Worm (Caenorhabditis elegans): ENCODE measurements around the gene irg-4.

Gene irg-4

DNA sequence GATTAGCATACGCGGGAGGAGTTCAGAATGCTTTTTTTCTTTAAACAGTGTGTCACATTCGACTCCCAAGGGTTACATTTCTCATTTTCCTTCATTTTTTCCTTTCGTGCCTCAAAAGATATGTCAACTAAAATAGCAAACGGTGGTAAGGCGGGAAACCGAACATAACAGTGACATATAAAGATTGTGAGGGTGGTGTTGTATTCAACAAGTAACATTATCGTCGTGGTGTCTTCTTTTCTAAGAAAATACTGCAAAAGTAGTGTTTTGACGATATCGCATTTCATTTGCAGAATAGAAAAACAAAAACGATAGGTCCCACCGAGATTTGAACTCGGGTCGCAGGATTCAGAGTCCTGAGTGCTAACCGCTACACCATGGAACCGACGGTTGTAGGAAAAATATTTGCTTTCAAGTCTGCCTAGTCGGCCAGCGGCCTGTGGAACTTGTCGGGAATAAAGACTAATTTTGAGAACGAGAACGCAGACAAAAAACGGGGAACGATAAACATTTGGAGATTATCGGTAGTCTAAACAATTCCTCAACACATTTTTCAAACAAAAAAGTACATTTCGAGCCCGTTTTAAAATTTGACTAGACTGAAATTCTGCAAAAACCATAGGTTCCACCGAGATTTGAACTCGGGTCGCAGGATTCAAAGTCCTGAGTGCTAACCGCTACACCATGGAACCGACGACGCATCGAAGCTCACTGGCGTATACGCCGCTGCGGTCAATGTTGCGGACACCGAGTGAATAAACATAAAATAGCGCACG, 18.8 kb upstream of the irg-4 start:
- TF ChIP-seq ceh-22 (tag; optimal IDR thresholded peaks at IDR 0.05) = no peak
- no peak for TF ChIP-seq ceh-2 (tag; optimal IDR thresholded peaks at IDR 0.05)
- no peak for TF ChIP-seq sox-4 (tag; optimal IDR thresholded peaks at IDR 0.05)
- TF ChIP-seq odd-2 (tag; optimal IDR thresholded peaks at IDR 0.05) = no peak
- TF ChIP-seq ceh-19 (GFP tag; optimal IDR thresholded peaks at IDR 0.05) = peak; percentile 46
- TF ChIP-seq C08G9.2 (tag; optimal IDR thresholded peaks at IDR 0.05) = no peak
- TF ChIP-seq Y22D7AL.16 (tag; optimal IDR thresholded peaks at IDR 0.05) = no peak
- no peak for TF ChIP-seq pax-1 (tag; optimal IDR thresholded peaks at IDR 0.05)
- TF ChIP-seq hlh-13 (GFP tag; optimal IDR thresholded peaks at IDR 0.05) = peak; percentile 31
- TF ChIP-seq npax-4 (tag; optimal IDR thresholded peaks at IDR 0.05) = no peak
- no peak for TF ChIP-seq nhr-11 (tag; optimal IDR thresholded peaks at IDR 0.05)
- peak; percentile 22 for TF ChIP-seq dve-1 (tag; optimal IDR thresholded peaks at IDR 0.05)
- no peak for TF ChIP-seq K02D7.2 (tag; optimal IDR thresholded peaks at IDR 0.05)
- TF ChIP-seq elt-2 (tag; optimal IDR thresholded peaks at IDR 0.05) = no peak
- no peak for TF ChIP-seq lin-11 (tag; optimal IDR thresholded peaks at IDR 0.05)
- TF ChIP-seq zip-5 (tag; optimal IDR thresholded peaks at IDR 0.05) = no peak
- TF ChIP-seq fkh-6 (tag; optimal IDR thresholded peaks at IDR 0.05) = no peak
- TF ChIP-seq dmd-4 (tag; optimal IDR thresholded peaks at IDR 0.05; ENCODE audit: borderline replicate concordance) = no peak
- TF ChIP-seq F13H6.1 (tag; optimal IDR thresholded peaks at IDR 0.05) = no peak
- no peak for TF ChIP-seq elt-4 (tag; optimal IDR thresholded peaks at IDR 0.05)
- TF ChIP-seq hlh-8 (tag; optimal IDR thresholded peaks at IDR 0.05) = no peak
- TF ChIP-seq nhr-232 (tag; optimal IDR thresholded peaks at IDR 0.05) = peak; percentile 8
- TF ChIP-seq ceh-18 (tag; optimal IDR thresholded peaks at IDR 0.05) = no peak
- no peak for TF ChIP-seq fkh-10 (GFP tag; optimal IDR thresholded peaks at IDR 0.05)
- TF ChIP-seq ceh-14 (tag; optimal IDR thresholded peaks at IDR 0.05) = no peak
- peak; percentile 44 for TF ChIP-seq hlh-6 (tag; optimal IDR thresholded peaks at IDR 0.05)
- no peak for TF ChIP-seq ahr-1 (tag; optimal IDR thresholded peaks at IDR 0.05)
- TF ChIP-seq pag-3 (tag; optimal IDR thresholded peaks at IDR 0.05; ENCODE audit: borderline replicate concordance) = no peak
- TF ChIP-seq pros-1 (tag; optimal IDR thresholded peaks at IDR 0.05) = no peak
- TF ChIP-seq pha-4 (tag; optimal IDR thresholded peaks at IDR 0.05) = no peak
- no peak for TF ChIP-seq unc-3 (GFP tag; conservative IDR thresholded peaks at IDR 0.05)
- TF ChIP-seq unc-3 (tag; optimal IDR thresholded peaks at IDR 0.05) = no peak
- peak; percentile 34 for TF ChIP-seq che-1 (tag; optimal IDR thresholded peaks at IDR 0.05)
- no peak for TF ChIP-seq ceh-30 (tag; optimal IDR thresholded peaks at IDR 0.05)
- TF ChIP-seq C38D4.7 (GFP tag; optimal IDR thresholded peaks at IDR 0.05) = peak; percentile 40
- no peak for TF ChIP-seq tbx-2 (tag; optimal IDR thresholded peaks at IDR 0.05)
- no peak for TF ChIP-seq T23F11.4 (GFP tag; optimal IDR thresholded peaks at IDR 0.05)
- TF ChIP-seq ceh-9 (tag; optimal IDR thresholded peaks at IDR 0.05) = no peak

DNA sequence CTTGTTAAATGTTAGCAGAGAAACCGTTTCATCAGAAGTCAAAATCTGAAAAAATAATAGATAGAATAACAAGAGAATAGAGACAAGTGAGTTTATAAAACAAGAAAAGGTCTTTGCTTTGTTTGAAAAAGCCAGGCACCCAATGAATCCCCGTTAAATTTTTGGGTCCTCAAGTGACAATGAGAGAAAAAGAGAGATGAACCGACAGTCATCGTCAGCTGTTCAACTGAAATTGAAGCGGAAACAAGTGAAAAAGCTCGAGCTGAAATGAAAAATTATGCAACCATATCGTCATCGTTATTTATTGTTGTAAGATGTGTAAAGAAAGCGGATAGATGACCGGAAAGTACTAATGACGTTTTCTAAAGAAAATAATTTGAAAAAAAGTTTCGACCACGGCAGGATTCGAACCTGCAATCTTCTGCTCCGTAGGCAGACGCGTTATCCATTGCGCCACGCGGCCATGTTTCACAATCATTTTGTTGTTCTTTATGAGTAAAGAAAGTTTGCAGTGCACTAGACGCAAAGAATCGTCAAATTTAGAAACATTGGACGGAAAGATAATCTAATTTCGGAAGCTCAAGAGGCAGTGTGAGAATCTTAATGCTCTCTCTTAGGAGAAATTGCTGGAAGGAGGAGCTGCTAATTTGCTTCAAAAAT, 18.0 kb upstream of the irg-4 start, which contains the start of gene F08G5.3:
TSS of gene F08G5.3 (minus strand) at position 51 of the 660 bp plus-strand sequence.
- TF ChIP-seq ceh-6 (GFP tag; optimal IDR thresholded peaks at IDR 0.05) (peak; percentile 33), lim-6 (tag; optimal IDR thresholded peaks at IDR 0.05) (no peak), hlh-13 (GFP tag; optimal IDR thresholded peaks at IDR 0.05) (no peak), F13H6.1 (tag; optimal IDR thresholded peaks at IDR 0.05) (no peak), ref-2 (tag; optimal IDR thresholded peaks at IDR 0.05) (no peak), tbx-2 (tag; optimal IDR thresholded peaks at IDR 0.05) (no peak), nhr-232 (tag; optimal IDR thresholded peaks at IDR 0.05) (no peak), dve-1 (tag; optimal IDR thresholded peaks at IDR 0.05) (no peak), pat-9 (tag; optimal IDR thresholded peaks at IDR 0.05) (no peak), pag-3 (tag; optimal IDR thresholded peaks at IDR 0.05; ENCODE audit: borderline replicate concordance) (no peak), pqm-1 (tag; optimal IDR thresholded peaks at IDR 0.05) (no peak), sox-2 (GFP tag; IDR thresholded peaks at IDR 0.05) (no peak), eyg-1 (tag; optimal IDR thresholded peaks at IDR 0.05) (no peak), fkh-10 (GFP tag; optimal IDR thresholded peaks at IDR 0.05) (no peak), K02D7.2 (tag; optimal IDR thresholded peaks at IDR 0.05) (no peak), hlh-8 (tag; optimal IDR thresholded peaks at IDR 0.05) (no peak), odd-2 (tag; optimal IDR thresholded peaks at IDR 0.05) (no peak), ttx-3 (tag; optimal IDR thresholded peaks at IDR 0.05) (no peak), fax-1 (tag; optimal IDR thresholded peaks at IDR 0.05) (no peak), madf-2 (tag; optimal IDR thresholded peaks at IDR 0.05) (no peak), ceh-34 (tag; optimal IDR thresholded peaks at IDR 0.05) (no peak), ahr-1 (tag; optimal IDR thresholded peaks at IDR 0.05) (no peak), che-1 (tag; optimal IDR thresholded peaks at IDR 0.05) (no peak), unc-55 (GFP tag; optimal IDR thresholded peaks at IDR 0.05) (no peak)

Data from whole organism, late embryonic.